Fruit fly (Drosophila melanogaster): ENCODE results near the gene LSm-4.

The LSm-4 gene

dm6 chr2L:10387869-10388726 is 16.9 kb downstream of the LSm-4 start, which contains the start of gene da (continued):
- TF ChIP-seq NK7.1 (GFP tag; optimal IDR thresholded peaks at IDR 0.05) (no peak), pho (GFP tag; optimal IDR thresholded peaks at IDR 0.05) (peak; percentile 73), CG32767 (GFP tag; IDR thresholded peaks at IDR 0.05) (peak; percentile 30; the same call in 1 of the 2 replicates), CG2120 (GFP tag; optimal IDR thresholded peaks at IDR 0.05) (peak; percentile 79), Taf1 (GFP tag; IDR thresholded peaks at IDR 0.05) (no peak), stc (GFP tag; IDR thresholded peaks at IDR 0.05) (peak; percentile 70), wdn (GFP tag; IDR thresholded peaks at IDR 0.05) (peak; percentile 29; the same call in 1 of the 2 replicates), Bteb2 (GFP tag; optimal IDR thresholded peaks at IDR 0.05) (peak; percentile 67), slou (GFP tag; optimal IDR thresholded peaks at IDR 0.05) (no peak), mam (GFP tag; optimal IDR thresholded peaks at IDR 0.05) (peak; percentile 70), CTCF (GFP tag; optimal IDR thresholded peaks at IDR 0.05) (no peak), fu2 (GFP tag; optimal IDR thresholded peaks at IDR 0.05) (peak; percentile 32), CG15073 (GFP tag; optimal IDR thresholded peaks at IDR 0.05) (no peak), Side (GFP tag; optimal IDR thresholded peaks at IDR 0.05) (peak; percentile 38), HLH4C (GFP tag; IDR thresholded peaks at IDR 0.05; ENCODE audit: partially characterized antibody) (peak; percentile 61; the same call in 2 of the 3 replicates), CG30403 (GFP tag; optimal IDR thresholded peaks at IDR 0.05) (peak; percentile 77), grau (tag; optimal IDR thresholded peaks at IDR 0.05) (peak; percentile 69), esg (GFP tag; conservative IDR thresholded peaks at IDR 0.05) (peak; percentile 36; the same call in 1 of the 2 replicates), sug (tag; optimal IDR thresholded peaks at IDR 0.05) (peak; percentile 75), dati (GFP tag; IDR thresholded peaks at IDR 0.05) (no peak), CG8281 (tag; optimal IDR thresholded peaks at IDR 0.05) (no peak), pan (optimal IDR thresholded peaks at IDR 0.05) (no peak), pan (GFP tag; optimal IDR thresholded peaks at IDR 0.05 in 1 of 2, IDR thresholded peaks at IDR 0.05 in 1 of 2) (peak in 1 of 2 experiments; percentile 61), CG13624 (GFP tag; optimal IDR thresholded peaks at IDR 0.05) (peak; percentile 63), tna (GFP tag; IDR thresholded peaks at IDR 0.05; ENCODE audit: partially characterized antibody) (peak; percentile 13; the same call in 1 of the 2 replicates), danr (GFP tag; IDR thresholded peaks at IDR 0.05) (no peak), CG6813 (GFP tag; optimal IDR thresholded peaks at IDR 0.05) (peak; percentile 52), CG17385 (GFP tag; optimal IDR thresholded peaks at IDR 0.05) (peak; percentile 26), CG10543 (GFP tag; optimal IDR thresholded peaks at IDR 0.05) (peak; percentile 21), lola (GFP tag; optimal IDR thresholded peaks at IDR 0.05) (peak in 2 of 3 experiments; percentile 42 to 92), inv (GFP tag; IDR thresholded peaks at IDR 0.05; ENCODE audit: partially characterized antibody) (peak; percentile 33; the same call in 1 of the 2 replicates), lov (optimal IDR thresholded peaks at IDR 0.05) (no peak), lov (GFP tag; IDR thresholded peaks at IDR 0.05) (peak; percentile 64; the same call in 1 of the 3 replicates), CG33557 (GFP tag; optimal IDR thresholded peaks at IDR 0.05) (peak; percentile 18), pnt (GFP tag; optimal IDR thresholded peaks at IDR 0.05) (peak; percentile 26), bcd (GFP tag; optimal IDR thresholded peaks at IDR 0.05) (peak; percentile 58), CG14965 (GFP tag; optimal IDR thresholded peaks at IDR 0.05; ENCODE audit: borderline replicate concordance) (no peak), YL-1 (GFP tag; optimal IDR thresholded peaks at IDR 0.05) (peak; percentile 89), dpn (GFP tag; optimal IDR thresholded peaks at IDR 0.05) (peak; percentile 63 to 69), Doc2 (GFP tag; IDR thresholded peaks at IDR 0.05) (no peak), CG2889 (GFP tag; IDR thresholded peaks at IDR 0.05) (no peak), CG6654 (GFP tag; optimal IDR thresholded peaks at IDR 0.05) (no peak), crp (GFP tag; optimal IDR thresholded peaks at IDR 0.05) (peak in 1 of 2 experiments; percentile 55), Hand (GFP tag; optimal IDR thresholded peaks at IDR 0.05) (no peak), ken (GFP tag; IDR thresholded peaks at IDR 0.05) (peak; percentile 49; the same call in 1 of the 3 replicates), CG7357 (GFP tag; IDR thresholded peaks at IDR 0.05) (peak; percentile 97), da (GFP tag; optimal IDR thresholded peaks at IDR 0.05) (peak; percentile 59), CG14050 (GFP tag; IDR thresholded peaks at IDR 0.05) (no peak), CG12219 (GFP tag; optimal IDR thresholded peaks at IDR 0.05) (peak; percentile 39)

Data from whole organism, embryonic.